Worm (Caenorhabditis elegans): ENCODE measurements around the gene lst-4.
A peak's percentile ranks its signal among the peaks of the same experiment; 100 is the strongest.

lst-4 gene

ce11 chrIV:14013692-14014091, 56.0 kb downstream of the lst-4 start:
- TF ChIP-seq hlh-1 (tag; optimal IDR thresholded peaks at IDR 0.05) (no peak), unc-62 (GFP tag; optimal IDR thresholded peaks at IDR 0.05) (no peak), lin-32 (GFP tag; optimal IDR thresholded peaks at IDR 0.05) (peak; percentile 38), ceh-83 (GFP tag; optimal IDR thresholded peaks at IDR 0.05) (peak; percentile 87), bed-3 (GFP tag; optimal IDR thresholded peaks at IDR 0.05) (peak; percentile 14), blmp-1 (tag; optimal IDR thresholded peaks at IDR 0.05) (no peak), flh-1 (GFP tag; optimal IDR thresholded peaks at IDR 0.05) (peak; percentile 26), ceh-43 (GFP tag; optimal IDR thresholded peaks at IDR 0.05) (peak; percentile 71)
